Worm (Caenorhabditis elegans) whole organism, L4/young adult: ENCODE measurements around the gene exc-5.

ENCODE experiments used
- dao-5 ChIP-seq: sonication (generic microtip); optimal IDR thresholded peaks from 2 replicates; lab custom pipeline; 2016; ENCODE audit warnings: missing genotype, missing genetic modification characterization, moderate library complexity, missing compliant biosample characterization
- him-1 ChIP-seq: sonication (generic microtip); optimal IDR thresholded peaks from 2 replicates; lab custom pipeline; 2016; ENCODE audit warnings: missing genotype, missing genetic modification reagents, missing genetic modification characterization, missing compliant biosample characterization

ce11 chrIV:8792808-8793207, 20.7 kb downstream of the exc-5 start, which contains the start of gene C33D9.3:
- no peak for TF ChIP-seq dao-5 (tag; lab: Kevin White, UChicago)
- no peak for TF ChIP-seq him-1 (tag; lab: Kevin White, UChicago)
